Fruit fly (Drosophila melanogaster) whole organism, embryonic: ENCODE data around the gene beta4GalT7.

Experiments used
- CG1832 ChIP-seq: fragments of 200-800 bp; sonication (Bioruptor generic); optimal IDR thresholded peaks from 2 replicates; lab custom pipeline; 2017; ENCODE audit warnings: missing biosample characterization, mild to moderate bottlenecking, missing genetic modification characterization, inconsistent platforms
- HmgD ChIP-seq: fragments of 200-800 bp; sonication (Bioruptor generic); optimal IDR thresholded peaks from 3 replicates; lab custom pipeline; 2016; ENCODE audit warnings: missing biosample characterization, missing genetic modification characterization
- MBD-R2 ChIP-seq: fragments of 200-800 bp; sonication (Bioruptor generic); IDR thresholded peaks from 2 replicates; pipeline ENCODE4 v1.3.6; 2022; ENCODE audit warnings: missing biosample characterization, missing genetic modification characterization

DNA sequence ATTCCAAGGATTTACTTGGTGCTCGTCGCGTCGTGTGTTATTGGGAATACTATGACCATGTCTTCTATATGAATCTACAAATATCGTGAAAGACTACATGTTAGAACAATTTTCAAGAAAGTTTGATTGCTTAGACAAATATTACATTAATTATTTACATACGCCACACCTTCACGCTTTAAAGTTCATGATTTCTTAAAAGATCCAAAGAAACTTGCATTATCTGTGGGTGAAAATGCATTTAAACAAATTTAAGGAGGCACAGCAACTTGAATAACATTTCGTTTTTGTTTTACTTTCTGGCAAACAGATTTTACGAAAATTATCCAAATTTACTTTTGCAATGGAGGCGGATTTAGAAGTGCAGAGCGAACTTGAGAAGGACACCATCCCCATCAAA, 13.6 kb downstream of the beta4GalT7 start, which contains the start of gene CG31115:
- no peak for TF ChIP-seq HmgD
- no peak for TF ChIP-seq MBD-R2
- TF ChIP-seq CG1832, result no peak
